Fruit fly (Drosophila melanogaster) whole organism, embryonic: ENCODE data around the gene ZIPIC.
A peak's percentile ranks its signal among the peaks of the same experiment; 100 is the strongest.

Source experiments
- Abd-B ChIP-seq: fragments of 200-800 bp; sonication (Bioruptor generic); optimal IDR thresholded peaks from 2 replicates; lab custom pipeline; 2018; ENCODE audit warnings: missing biosample characterization, mild to moderate bottlenecking, missing genetic modification characterization, moderate library complexity
- Asciz ChIP-seq: fragments of 200-800 bp; sonication (Bioruptor generic); optimal IDR thresholded peaks from 2 replicates; lab custom pipeline; 2017; ENCODE audit warnings: missing biosample characterization, mild to moderate bottlenecking, missing genetic modification characterization, missing genetic modification reagents
- B-H2 ChIP-seq: fragments of 200-800 bp; sonication (Bioruptor generic); optimal IDR thresholded peaks from 2 replicates; lab custom pipeline; 2018; ENCODE audit warnings: missing biosample characterization, mild to moderate bottlenecking, missing genetic modification characterization
- CG1024 ChIP-seq: fragments of 200-800 bp; sonication (Bioruptor generic); IDR thresholded peaks from 2 replicates; pipeline ENCODE4 v1.3.6; 2022; ENCODE audit warnings: missing biosample characterization, missing genetic modification characterization
- CG10274 ChIP-seq: fragments of 200-800 bp; sonication (Bioruptor generic); optimal IDR thresholded peaks from 3 replicates; lab custom pipeline; 2017; ENCODE audit warnings: missing biosample characterization, mild to moderate bottlenecking, missing genetic modification characterization
- CG10321 ChIP-seq: fragments of 200-800 bp; sonication (Bioruptor generic); IDR thresholded peaks from 2 replicates; pipeline ENCODE4 v1.3.6; 2022; ENCODE audit warnings: missing biosample characterization, missing genetic modification characterization
- CG10462 ChIP-seq: fragments of 200-800 bp; sonication (Bioruptor generic); optimal IDR thresholded peaks from 2 replicates; lab custom pipeline; 2016; ENCODE audit warnings: missing biosample characterization, missing genetic modification characterization
- CG12236 ChIP-seq: fragments of 200-800 bp; sonication (Bioruptor generic); optimal IDR thresholded peaks from 2 replicates; lab custom pipeline; 2016; ENCODE audit warnings: missing biosample characterization, missing genetic modification characterization
- CG12299 ChIP-seq: fragments of 200-800 bp; sonication (Bioruptor generic); optimal IDR thresholded peaks from 2 replicates; lab custom pipeline; 2018; ENCODE audit warnings: missing biosample characterization, mild to moderate bottlenecking, missing genetic modification characterization
- CG1233 ChIP-seq: fragments of 200-800 bp; sonication (Bioruptor generic); optimal IDR thresholded peaks from 4 replicates; lab custom pipeline; 2018; ENCODE audit warnings: missing biosample characterization, mild to moderate bottlenecking, missing genetic modification characterization
- CG12391 ChIP-seq: fragments of 200-800 bp; sonication (Bioruptor generic); optimal IDR thresholded peaks from 3 replicates; lab custom pipeline; 2018; ENCODE audit warnings: missing biosample characterization, mild to moderate bottlenecking, missing genetic modification characterization, moderate library complexity
- CG13894 ChIP-seq: fragments of 200-800 bp; sonication (Bioruptor generic); optimal IDR thresholded peaks from 3 replicates; lab custom pipeline; 2018; ENCODE audit warnings: missing biosample characterization, mild to moderate bottlenecking, missing genetic modification characterization, moderate library complexity
- CG14050 ChIP-seq: fragments of 200-800 bp; sonication (Bioruptor generic); IDR thresholded peaks from 3 replicates; pipeline ENCODE4 v1.3.6; 2022; ENCODE audit warnings: missing biosample characterization, missing genetic modification characterization
- CG15269 ChIP-seq: fragments of 200-800 bp; sonication (Bioruptor generic); optimal IDR thresholded peaks from 2 replicates; lab custom pipeline; 2018; ENCODE audit warnings: missing biosample characterization, mild to moderate bottlenecking, missing genetic modification characterization, moderate library complexity
- CG1602 ChIP-seq: fragments of 200-800 bp; sonication (Bioruptor generic); optimal IDR thresholded peaks from 3 replicates; lab custom pipeline; 2016; ENCODE audit warnings: missing biosample characterization, missing genetic modification characterization
- CG16779 ChIP-seq: fragments of 200-800 bp; sonication (Bioruptor generic); IDR thresholded peaks from 2 replicates; pipeline ENCODE4 v1.3.6; 2022; ENCODE audit warnings: missing biosample characterization, missing genetic modification characterization
- CG17385 ChIP-seq: fragments of 200-800 bp; sonication (Bioruptor generic); optimal IDR thresholded peaks from 3 replicates; lab custom pipeline; 2018; ENCODE audit warnings: missing biosample characterization, mild to moderate bottlenecking, missing genetic modification characterization
- CG17829 ChIP-seq: fragments of 200-800 bp; optimal IDR thresholded peaks from 2 replicates; lab custom pipeline; 2019; ENCODE audit warnings: missing biosample characterization, mild to moderate bottlenecking, missing genetic modification characterization, moderate library complexity
- CG18619 ChIP-seq: fragments of 200-800 bp; sonication (Bioruptor generic); optimal IDR thresholded peaks from 3 replicates; lab custom pipeline; 2017; ENCODE audit warnings: missing biosample characterization, mild to moderate bottlenecking, missing genetic modification characterization
- CG3407 ChIP-seq: fragments of 200-800 bp; sonication (Bioruptor generic); optimal IDR thresholded peaks from 2 replicates; lab custom pipeline; 2018; ENCODE audit warnings: missing biosample characterization, mild to moderate bottlenecking, missing genetic modification characterization
- CG42726 ChIP-seq: fragments of 200-800 bp; sonication (Bioruptor generic); IDR thresholded peaks from 2 replicates; pipeline ENCODE4 v1.3.6; 2022; ENCODE audit warnings: missing biosample characterization, missing genetic modification characterization; ENCODE audit not compliant: partially characterized antibody
- CG4424 ChIP-seq: fragments of 200-800 bp; sonication (Bioruptor generic); optimal IDR thresholded peaks from 3 replicates; lab custom pipeline; 2016; ENCODE audit warnings: missing biosample characterization, missing genetic modification characterization
- CG5180 ChIP-seq: fragments of 200-800 bp; sonication (Bioruptor generic); optimal IDR thresholded peaks from 3 replicates; lab custom pipeline; 2017; ENCODE audit warnings: missing biosample characterization, missing genetic modification characterization, mild to moderate bottlenecking, moderate library complexity, missing genetic modification reagents
- CG6254 ChIP-seq: fragments of 200-800 bp; sonication (Bioruptor generic); optimal IDR thresholded peaks from 3 replicates; lab custom pipeline; 2017; ENCODE audit warnings: mild to moderate bottlenecking, missing biosample characterization, missing genetic modification reagents, missing genetic modification characterization
- CG7745 ChIP-seq: fragments of 200-800 bp; sonication (Bioruptor generic); optimal IDR thresholded peaks from 2 replicates; lab custom pipeline; 2018; ENCODE audit warnings: missing biosample characterization, mild to moderate bottlenecking, missing genetic modification characterization, moderate library complexity
- Dad ChIP-seq: fragments of 200-800 bp; sonication (Bioruptor generic); optimal IDR thresholded peaks from 3 replicates; lab custom pipeline; 2016; ENCODE audit warnings: missing biosample characterization, missing genetic modification characterization
- Dfd ChIP-seq, 2 experiments: fragments of >200 bp; optimal IDR thresholded peaks; 2 replicates each; lab custom pipeline; 2017; ENCODE audit warnings: missing biosample characterization in 2 of 2, missing genetic modification characterization in 2 of 2
- HLH4C ChIP-seq: fragments of 200-800 bp; sonication (Bioruptor generic); IDR thresholded peaks from 3 replicates; pipeline ENCODE4 v1.3.6; 2022; ENCODE audit warnings: missing biosample characterization, missing genetic modification characterization; ENCODE audit not compliant: partially characterized antibody
- Lpt ChIP-seq: fragments of >200 bp; optimal IDR thresholded peaks from 2 replicates; lab custom pipeline; 2018; ENCODE audit warnings: missing biosample characterization, missing genetic modification characterization
- Meics ChIP-seq: fragments of 200-800 bp; sonication (Bioruptor generic); optimal IDR thresholded peaks from 2 replicates; lab custom pipeline; 2017; ENCODE audit warnings: missing biosample characterization, mild to moderate bottlenecking, missing genetic modification characterization
- Sox100B ChIP-seq: fragments of 200-800 bp; sonication (Bioruptor generic); optimal IDR thresholded peaks from 3 replicates; lab custom pipeline; 2018; ENCODE audit warnings: missing biosample characterization, mild to moderate bottlenecking, missing genetic modification characterization
- Vsx1 ChIP-seq: fragments of 200-800 bp; sonication (Bioruptor generic); optimal IDR thresholded peaks from 2 replicates; lab custom pipeline; 2017; ENCODE audit warnings: missing biosample characterization, mild to moderate bottlenecking, missing genetic modification characterization, missing genetic modification reagents
- ap ChIP-seq: fragments of 200-800 bp; sonication (Bioruptor generic); IDR thresholded peaks from 2 replicates; pipeline ENCODE4 v1.3.6; 2022; ENCODE audit warnings: missing biosample characterization, missing genetic modification characterization
- cas ChIP-seq: fragments of 200-800 bp; sonication (Bioruptor generic); IDR thresholded peaks from 2 replicates; pipeline ENCODE4 v1.3.6; 2022; ENCODE audit warnings: missing biosample characterization, missing genetic modification characterization
- caup ChIP-seq: fragments of 200-800 bp; sonication (Bioruptor generic); optimal IDR thresholded peaks from 3 replicates; lab custom pipeline; 2017; ENCODE audit warnings: missing biosample characterization, mild to moderate bottlenecking, missing genetic modification characterization, moderate library complexity; ENCODE audit not compliant: severe bottlenecking
- cg ChIP-seq: fragments of 200-800 bp; sonication (Bioruptor generic); optimal IDR thresholded peaks from 3 replicates; lab custom pipeline; 2019; ENCODE audit warnings: missing biosample characterization, mild to moderate bottlenecking, missing genetic modification characterization, moderate library complexity
- da ChIP-seq: fragments of 200-800 bp; sonication (Bioruptor generic); optimal IDR thresholded peaks from 2 replicates; lab custom pipeline; 2016; ENCODE audit warnings: missing biosample characterization, missing genetic modification characterization
- dati ChIP-seq: fragments of 200-800 bp; sonication (Bioruptor generic); IDR thresholded peaks from 2 replicates; pipeline ENCODE4 v1.3.6; 2022; ENCODE audit warnings: missing biosample characterization, missing genetic modification characterization
- ems ChIP-seq: fragments of 200-800 bp; sonication (Bioruptor generic); optimal IDR thresholded peaks from 3 replicates; lab custom pipeline; 2016; ENCODE audit warnings: missing biosample characterization, missing genetic modification characterization
- gfzf ChIP-seq: fragments of 200-800 bp; sonication (Bioruptor generic); optimal IDR thresholded peaks from 2 replicates; lab custom pipeline; 2016; ENCODE audit warnings: missing biosample characterization, mild to moderate bottlenecking, missing genetic modification characterization, moderate library complexity
- jigr1 ChIP-seq: fragments of 200-800 bp; sonication (Bioruptor generic); IDR thresholded peaks from 3 replicates; pipeline ENCODE4 v1.3.6; 2022; ENCODE audit warnings: missing biosample characterization, missing genetic modification characterization
- jumu ChIP-seq: fragments of 200-800 bp; sonication (Bioruptor generic); optimal IDR thresholded peaks from 3 replicates; lab custom pipeline; 2016; ENCODE audit warnings: missing biosample characterization, missing genetic modification characterization
- kah ChIP-seq: fragments of 200-800 bp; sonication (Bioruptor generic); optimal IDR thresholded peaks from 2 replicates; lab custom pipeline; 2018; ENCODE audit warnings: missing biosample characterization, mild to moderate bottlenecking, missing genetic modification characterization
- nerfin-2 ChIP-seq: fragments of 200-800 bp; sonication (Bioruptor generic); IDR thresholded peaks from 2 replicates; pipeline ENCODE4 v1.3.6; 2022; ENCODE audit warnings: missing biosample characterization, missing genetic modification characterization; ENCODE audit not compliant: partially characterized antibody
- onecut ChIP-seq: fragments of 200-800 bp; sonication (Bioruptor generic); IDR thresholded peaks from 2 replicates; pipeline ENCODE4 v1.3.6; 2022; ENCODE audit warnings: missing biosample characterization, missing genetic modification characterization
- slp2 ChIP-seq: fragments of 200-800 bp; sonication (Bioruptor generic); optimal IDR thresholded peaks from 2 replicates; lab custom pipeline; 2016; ENCODE audit warnings: missing biosample characterization, missing genetic modification characterization
- stc ChIP-seq: fragments of 200-800 bp; sonication (Bioruptor generic); IDR thresholded peaks from 2 replicates; pipeline ENCODE4 v1.3.6; 2022; ENCODE audit warnings: missing biosample characterization, missing genetic modification characterization
- sug ChIP-seq: fragments of 200-800 bp; optimal IDR thresholded peaks from 2 replicates; lab custom pipeline; 2019; ENCODE audit warnings: missing biosample characterization, mild to moderate bottlenecking, missing genetic modification characterization, moderate library complexity

Gene ZIPIC

dm6 chr3R:30046029-30047001 lies 9.6 kb upstream of the ZIPIC start, which contains the start of the genes RpL32 and CG7943 (continued):
- TF ChIP-seq CG12299 (tag; lab: Kevin White, UChicago) (peak; percentile 84), CG42726 (GFP tag; lab: Robert Waterston, UW) (peak; percentile 100), Abd-B (GFP tag; lab: Kevin White, UChicago) (peak; percentile 83), CG6254 (GFP tag; lab: Kevin White, UChicago) (peak; percentile 100), CG1602 (GFP tag; lab: Kevin White, UChicago) (peak; percentile 82), CG3407 (GFP tag; lab: Kevin White, UChicago) (peak; percentile 81), CG7745 (tag; lab: Kevin White, UChicago) (no peak), stc (GFP tag; lab: Robert Waterston, UW) (peak; percentile 95), Vsx1 (GFP tag; lab: Kevin White, UChicago) (peak; percentile 89), gfzf (peak; percentile 75), Asciz (GFP tag; lab: Kevin White, UChicago) (peak; percentile 92), CG4424 (GFP tag; lab: Kevin White, UChicago) (peak; percentile 95), sug (tag; lab: Kevin White, UChicago) (peak; percentile 95), dati (GFP tag; lab: Robert Waterston, UW) (peak; percentile 81), CG17829 (tag; lab: Kevin White, UChicago) (peak; percentile 93), kah (GFP tag; lab: Kevin White, UChicago) (peak; percentile 72), jumu (peak; percentile 97), Sox100B (GFP tag; lab: Kevin White, UChicago) (peak; percentile 92), CG10462 (peak; percentile 56), jigr1 (GFP tag; lab: Robert Waterston, UW) (peak; percentile 83), CG12236 (peak; percentile 87), CG18619 (peak; percentile 94), CG5180 (peak; percentile 72), CG15269 (tag; lab: Kevin White, UChicago) (peak; percentile 82), HLH4C (GFP tag; lab: Robert Waterston, UW) (peak; percentile 100), cg (GFP tag; lab: Kevin White, UChicago) (no peak), CG14050 (GFP tag; lab: Robert Waterston, UW) (peak; percentile 91), nerfin-2 (GFP tag; lab: Robert Waterston, UW) (peak; percentile 100), CG16779 (GFP tag; lab: Robert Waterston, UW) (peak; percentile 87), cas (GFP tag; lab: Robert Waterston, UW) (peak; percentile 92), CG1233 (GFP tag; lab: Kevin White, UChicago) (peak; percentile 86), ems (GFP tag; lab: Kevin White, UChicago) (peak; percentile 97), CG10321 (GFP tag; lab: Robert Waterston, UW) (peak; percentile 68), CG13894 (tag; lab: Kevin White, UChicago) (peak; percentile 91), caup (GFP tag; lab: Kevin White, UChicago) (peak; percentile 97), slp2 (GFP tag; lab: Kevin White, UChicago) (peak; percentile 93), Meics (GFP tag; lab: Kevin White, UChicago) (peak; percentile 97), onecut (GFP tag; lab: Robert Waterston, UW) (peak; percentile 90), Lpt (GFP tag; lab: Kevin White, UChicago) (no peak), Dfd (GFP tag; optimal IDR thresholded peaks at IDR 0.05; lab: Kevin White, UChicago) (no peak), CG12391 (tag; lab: Kevin White, UChicago) (peak; percentile 92), CG17385 (GFP tag; lab: Kevin White, UChicago) (peak; percentile 86), Dad (GFP tag; lab: Kevin White, UChicago) (peak; percentile 97), da (peak; percentile 81), CG10274 (GFP tag; lab: Kevin White, UChicago) (peak; percentile 87), B-H2 (GFP tag; lab: Kevin White, UChicago) (peak; percentile 95), CG1024 (GFP tag; lab: Robert Waterston, UW) (peak; percentile 80), ap (GFP tag; lab: Robert Waterston, UW) (peak; percentile 92)
